Fruit fly (Drosophila melanogaster): ENCODE results near the gene CG11342.

DNA sequence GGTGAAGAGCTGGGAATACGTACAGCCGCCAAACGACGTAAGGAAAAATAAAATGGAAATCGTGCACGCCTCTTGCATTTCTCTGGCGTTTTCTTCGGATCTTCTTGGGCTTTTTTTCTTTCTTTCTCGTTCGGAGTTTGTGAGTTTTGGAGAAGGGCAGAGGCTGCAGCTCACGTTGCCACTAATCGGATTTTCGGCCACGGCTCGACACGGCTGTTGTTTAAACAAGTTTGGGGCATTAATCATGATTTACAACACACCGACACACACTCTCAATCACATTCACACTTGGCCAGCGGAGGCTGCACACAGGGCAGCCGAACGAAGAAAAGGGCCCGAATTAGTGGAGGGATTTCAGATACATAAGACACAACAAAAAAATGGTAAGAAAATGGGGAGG is 29.1 kb upstream of the CG11342 start:
- TF ChIP-seq CG14711 (tag; optimal IDR thresholded peaks at IDR 0.05) (no peak), CG33017 (tag; optimal IDR thresholded peaks at IDR 0.05) (no peak), ovo (GFP tag; optimal IDR thresholded peaks at IDR 0.05) (no peak), Crg-1 (GFP tag; optimal IDR thresholded peaks at IDR 0.05) (no peak), CG7045 (GFP tag; optimal IDR thresholded peaks at IDR 0.05) (no peak), CG1620 (GFP tag; optimal IDR thresholded peaks at IDR 0.05) (no peak), CG12768 (GFP tag; optimal IDR thresholded peaks at IDR 0.05) (no peak), cic (GFP tag; optimal IDR thresholded peaks at IDR 0.05) (no peak), Clk (GFP tag; optimal IDR thresholded peaks at IDR 0.05) (no peak), bab1 (GFP tag; optimal IDR thresholded peaks at IDR 0.05) (no peak), pad (GFP tag; optimal IDR thresholded peaks at IDR 0.05) (no peak), CG11617 (GFP tag; optimal IDR thresholded peaks at IDR 0.05) (no peak), tj (GFP tag; optimal IDR thresholded peaks at IDR 0.05) (no peak), Mnt (GFP tag; optimal IDR thresholded peaks at IDR 0.05) (no peak)
